Worm (Caenorhabditis elegans): Measurements from ENCODE around the gene H23L24.1.

H23L24.1 gene

DNA sequence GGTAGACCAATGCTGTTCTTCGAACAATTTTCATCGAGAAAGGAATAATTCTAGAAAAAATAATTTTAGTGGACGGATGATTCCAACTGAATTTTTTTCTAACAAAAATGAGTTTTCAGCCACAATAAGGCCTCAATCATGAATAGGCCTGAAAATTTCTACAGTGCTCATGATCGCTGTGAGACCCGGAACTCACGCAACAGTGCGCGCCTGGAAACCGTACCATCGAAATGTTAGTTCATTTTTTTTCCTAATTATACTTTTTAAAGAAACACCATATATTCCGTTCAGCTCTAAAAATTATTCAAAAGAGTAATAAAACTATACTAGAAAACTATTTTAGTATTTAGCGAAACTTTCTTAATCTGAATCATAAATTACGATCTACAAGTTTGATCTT, 6.7 kb downstream of the H23L24.1 start:
- TF ChIP-seq efl-1 (optimal IDR thresholded peaks at IDR 0.05): no peak
- TF ChIP-seq efl-1 (GFP tag; optimal IDR thresholded peaks at IDR 0.05 in 1 of 2): peak in 1 of 2 experiments; percentile 16
- TF ChIP-seq blmp-1 (tag; optimal IDR thresholded peaks at IDR 0.05): no peak

DNA sequence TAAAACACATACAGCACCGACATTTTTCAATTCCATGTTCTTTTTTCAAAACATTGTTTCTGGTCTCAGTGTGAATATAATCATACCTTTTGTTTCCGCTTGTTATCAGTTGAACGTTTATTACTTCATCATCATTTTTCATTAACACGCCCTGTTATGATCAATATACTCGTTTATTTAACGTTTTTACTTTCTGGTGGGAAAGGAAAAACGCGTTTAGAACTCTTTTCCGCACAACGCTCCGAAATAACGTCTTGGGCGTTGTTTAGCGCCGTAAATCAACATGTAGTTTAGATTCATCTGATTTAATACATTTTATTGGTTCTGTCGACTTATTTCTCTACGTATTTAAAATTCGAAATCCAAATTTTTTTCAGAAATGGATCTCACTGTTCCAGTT, 7.1 kb downstream of the H23L24.1 start, which contains the start of gene pgm-3:
Gene pgm-3 (plus strand): TSS at position 378 of the 400 bp plus-strand sequence.
- TF ChIP-seq blmp-1 (tag; optimal IDR thresholded peaks at IDR 0.05): peak; percentile 75
- TF ChIP-seq pqm-1 (tag; optimal IDR thresholded peaks at IDR 0.05): no peak
- peak in 1 of 3 experiments; percentile 1 for TF ChIP-seq dpl-1 (GFP tag; optimal IDR thresholded peaks at IDR 0.05)
- peak in 1 of 2 experiments; percentile 57 for TF ChIP-seq lin-35 (GFP tag; optimal IDR thresholded peaks at IDR 0.05)
- peak in 1 of 2 experiments; percentile 23 for TF ChIP-seq efl-1 (optimal IDR thresholded peaks at IDR 0.05)
- TF ChIP-seq efl-1 (GFP tag; optimal IDR thresholded peaks at IDR 0.05 in 1 of 2): no peak

DNA sequence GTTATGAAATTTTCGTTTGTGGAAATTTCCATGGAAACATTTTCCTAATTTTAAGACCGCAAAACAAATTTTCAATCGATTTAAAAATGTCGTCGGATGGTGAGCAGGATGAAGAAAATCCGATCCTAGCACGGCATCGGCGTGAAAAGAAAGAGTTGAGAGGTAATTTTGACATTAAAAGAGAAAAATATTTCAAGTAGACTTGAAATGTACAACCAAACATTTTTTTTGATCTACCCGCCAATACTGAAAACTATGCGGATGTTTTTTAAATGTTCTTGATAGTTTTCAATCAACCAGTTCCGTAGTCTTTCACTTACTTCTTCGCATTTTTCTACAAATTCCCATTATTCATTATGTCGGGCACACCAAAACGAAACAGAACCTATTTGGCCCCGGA, 9.9 kb downstream of the H23L24.1 start, which contains the start of gene otub-3:
Gene otub-3 (plus strand): TSS at position 56 of the 400 bp plus-strand sequence.
- TF ChIP-seq nhr-20 (tag; optimal IDR thresholded peaks at IDR 0.05) (no peak), nhr-12 (tag; optimal IDR thresholded peaks at IDR 0.05) (no peak), ceh-8 (GFP tag; optimal IDR thresholded peaks at IDR 0.05) (no peak), nhr-19 (GFP tag; conservative IDR thresholded peaks at IDR 0.05) (no peak), C16A3.4 (tag; optimal IDR thresholded peaks at IDR 0.05) (no peak), unc-86 (tag; optimal IDR thresholded peaks at IDR 0.05) (no peak), nhr-71 (tag; optimal IDR thresholded peaks at IDR 0.05) (no peak), mef-2 (tag; optimal IDR thresholded peaks at IDR 0.05) (no peak), nhr-47 (tag; optimal IDR thresholded peaks at IDR 0.05) (no peak), tlp-1 (tag; optimal IDR thresholded peaks at IDR 0.05) (no peak), irx-1 (tag; optimal IDR thresholded peaks at IDR 0.05) (no peak)

DNA sequence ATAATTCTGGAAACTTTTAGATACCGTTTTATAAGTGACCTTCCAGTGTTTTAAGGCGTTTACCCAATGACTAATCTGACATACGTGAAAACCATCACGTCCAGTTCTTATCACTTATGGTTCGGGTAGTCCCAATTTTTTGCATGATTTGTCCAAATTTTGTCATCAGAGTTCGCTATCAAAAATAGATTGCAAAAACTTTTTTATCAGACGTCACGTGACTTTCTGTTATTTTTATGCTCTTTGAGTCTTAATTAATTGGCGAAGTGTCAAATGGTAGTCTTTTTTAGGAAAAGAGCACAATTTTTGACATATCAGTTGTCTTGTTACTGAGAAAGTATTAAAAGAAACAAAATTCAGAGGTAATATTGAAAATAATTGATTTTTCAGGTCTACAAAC, 11.4 kb downstream of the H23L24.1 start:
- TF ChIP-seq pag-3 (tag; optimal IDR thresholded peaks at IDR 0.05; ENCODE audit: borderline replicate concordance, insufficient read depth) (no peak), lin-35 (GFP tag; optimal IDR thresholded peaks at IDR 0.05) (peak in 1 of 2 experiments; percentile 0), C16A3.4 (tag; optimal IDR thresholded peaks at IDR 0.05) (no peak), ztf-11 (tag; optimal IDR thresholded peaks at IDR 0.05) (no peak), elt-3 (tag; optimal IDR thresholded peaks at IDR 0.05) (no peak), elt-2 (tag; optimal IDR thresholded peaks at IDR 0.05) (peak; percentile 86), hpl-2 (GFP tag; optimal IDR thresholded peaks at IDR 0.05) (no peak), fkh-8 (tag; optimal IDR thresholded peaks at IDR 0.05) (no peak)

DNA sequence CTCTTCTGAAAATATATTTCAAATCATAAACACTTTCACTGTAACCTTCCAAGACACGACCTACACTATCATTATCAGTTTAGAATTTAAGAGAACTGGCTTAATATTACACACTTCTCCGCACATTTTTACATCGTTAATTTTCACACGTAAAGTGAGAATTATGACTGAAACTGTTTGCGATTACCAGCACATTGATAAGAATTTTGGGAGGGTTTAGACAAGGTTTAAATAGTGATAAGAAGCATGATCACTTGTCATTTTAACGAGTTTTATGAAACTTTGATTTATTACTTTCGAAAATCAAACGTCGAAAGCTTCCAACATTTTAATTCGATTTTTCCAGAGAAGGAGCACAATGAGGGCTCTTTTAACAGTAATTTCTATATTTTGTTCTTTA, 12.2 kb downstream of the H23L24.1 start, which contains the start of gene F21D5.3:
Gene F21D5.3 (plus strand): TSS at position 347 of the 400 bp plus-strand sequence.
- TF ChIP-seq pag-3 (tag; optimal IDR thresholded peaks at IDR 0.05; ENCODE audit: borderline replicate concordance, insufficient read depth): no peak
- no peak for TF ChIP-seq hpl-2 (GFP tag; optimal IDR thresholded peaks at IDR 0.05)
- TF ChIP-seq unc-30 (tag; optimal IDR thresholded peaks at IDR 0.05): no peak
- no peak for TF ChIP-seq fos-1 (tag; optimal IDR thresholded peaks at IDR 0.05)
- peak; percentile 11 for TF ChIP-seq nhr-71 (tag; optimal IDR thresholded peaks at IDR 0.05)
- TF ChIP-seq pqm-1 (tag; optimal IDR thresholded peaks at IDR 0.05): peak; percentile 43
- TF ChIP-seq mep-1 (tag; optimal IDR thresholded peaks at IDR 0.05): no peak
- no peak for TF ChIP-seq lin-15B (tag; optimal IDR thresholded peaks at IDR 0.05)
- no peak for TF ChIP-seq nhr-85 (tag)
- no peak for TF ChIP-seq jun-1 (tag; optimal IDR thresholded peaks at IDR 0.05)
- TF ChIP-seq egl-13 (tag; optimal IDR thresholded peaks at IDR 0.05): no peak
- TF ChIP-seq egl-27 (tag; optimal IDR thresholded peaks at IDR 0.05): no peak
- TF ChIP-seq lin-35 (GFP tag; optimal IDR thresholded peaks at IDR 0.05): peak in 1 of 2 experiments; percentile 42
- peak; percentile 93 for TF ChIP-seq elt-2 (tag; optimal IDR thresholded peaks at IDR 0.05)
- TF ChIP-seq alr-1 (tag; optimal IDR thresholded peaks at IDR 0.05; ENCODE audit: borderline replicate concordance): no peak

Data from whole organism, L1 larva.